Worm (Caenorhabditis elegans): ENCODE measurements around the gene Y22D7AL.6.
A peak's percentile ranks its signal among the peaks of the same experiment; 100 is the strongest.

Y22D7AL.6 gene

ce11 chrIII:1591681-1592080 lies 13.0 kb upstream of the Y22D7AL.6 start (continued):
- TF ChIP-seq attf-4 (tag; optimal IDR thresholded peaks at IDR 0.05) (no peak), cey-2 (tag; optimal IDR thresholded peaks at IDR 0.05; ENCODE audit: borderline replicate concordance, insufficient read depth) (no peak), snpc-4 (tag; optimal IDR thresholded peaks at IDR 0.05) (no peak), spr-1 (tag; optimal IDR thresholded peaks at IDR 0.05) (no peak), ceh-20 (GFP tag; IDR thresholded peaks at IDR 0.05) (no peak), egl-27 (tag; optimal IDR thresholded peaks at IDR 0.05) (no peak), unc-130 (GFP tag; optimal IDR thresholded peaks at IDR 0.05) (no peak), Y5F2A.4 (GFP tag; optimal IDR thresholded peaks at IDR 0.05) (no peak), ztf-11 (tag; optimal IDR thresholded peaks at IDR 0.05) (no peak), mdl-1 (tag; optimal IDR thresholded peaks at IDR 0.05) (no peak), ztf-7 (tag; optimal IDR thresholded peaks at IDR 0.05) (no peak), nhr-41 (GFP tag; IDR thresholded peaks at IDR 0.05) (no peak), rbr-2 (tag; optimal IDR thresholded peaks at IDR 0.05) (no peak), hif-1 (tag; optimal IDR thresholded peaks at IDR 0.05) (no peak), lin-38 (GFP tag; IDR thresholded peaks at IDR 0.05) (no peak), nhr-76 (tag; optimal IDR thresholded peaks at IDR 0.05) (no peak), T20F7.1 (GFP tag; optimal IDR thresholded peaks at IDR 0.05) (no peak), hlh-11 (tag; optimal IDR thresholded peaks at IDR 0.05) (no peak), F49E8.2 (tag; optimal IDR thresholded peaks at IDR 0.05; ENCODE audit: borderline replicate concordance) (no peak), hmg-1.1 (GFP tag; IDR thresholded peaks at IDR 0.05) (peak; percentile 64), dve-1 (tag; optimal IDR thresholded peaks at IDR 0.05; ENCODE audit: insufficient read depth) (no peak), gei-8 (GFP tag; optimal IDR thresholded peaks at IDR 0.05) (no peak), ama-1 (optimal IDR thresholded peaks at IDR 0.05) (peak; percentile 11), ZK337.2 (GFP tag; IDR thresholded peaks at IDR 0.05) (no peak), zip-2 (tag; optimal IDR thresholded peaks at IDR 0.05) (no peak), tra-1 (GFP tag; IDR thresholded peaks at IDR 0.05) (no peak), nhr-11 (tag; optimal IDR thresholded peaks at IDR 0.05) (no peak), F37D6.2 (tag; optimal IDR thresholded peaks at IDR 0.05) (no peak), ctbp-1 (GFP tag; IDR thresholded peaks at IDR 0.05) (0 out of 2 replicates have a peak, but pooled peaks have one; percentile 15), nhr-6 (tag; optimal IDR thresholded peaks at IDR 0.05) (no peak), dpl-1 (GFP tag; optimal IDR thresholded peaks at IDR 0.05) (peak; percentile 16), pqm-1 (tag; optimal IDR thresholded peaks at IDR 0.05) (no peak), lin-29 (GFP tag; IDR thresholded peaks at IDR 0.05) (no peak), aly-2 (tag; optimal IDR thresholded peaks at IDR 0.05) (no peak), pha-4 (GFP tag; IDR thresholded peaks at IDR 0.05) (no peak), pha-4 (tag; optimal IDR thresholded peaks at IDR 0.05) (no peak), nhr-237 (tag; optimal IDR thresholded peaks at IDR 0.05) (no peak), jun-1 (tag; optimal IDR thresholded peaks at IDR 0.05) (no peak), fos-1 (tag; optimal IDR thresholded peaks at IDR 0.05) (no peak), ces-1 (GFP tag; optimal IDR thresholded peaks at IDR 0.05) (no peak), skn-1 (tag; optimal IDR thresholded peaks at IDR 0.05) (no peak), vab-7 (GFP tag; IDR thresholded peaks at IDR 0.05) (no peak), spr-3 (GFP tag; optimal IDR thresholded peaks at IDR 0.05) (no peak), zfp-2 (tag; optimal IDR thresholded peaks at IDR 0.05) (no peak), lsy-2 (tag; optimal IDR thresholded peaks at IDR 0.05) (peak in 1 of 2 experiments; percentile 57)
